Fruit fly (Drosophila melanogaster) whole organism, embryonic: ENCODE measurements around the gene mRpS26.

Source experiments
- B-H2 ChIP-seq: fragments of 200-800 bp; sonication (Bioruptor generic); optimal IDR thresholded peaks from 2 replicates; lab custom pipeline; 2018; ENCODE audit warnings: missing biosample characterization, mild to moderate bottlenecking, missing genetic modification characterization
- CG10267 ChIP-seq: fragments of 200-800 bp; sonication (Bioruptor generic); optimal IDR thresholded peaks from 2 replicates; lab custom pipeline; 2018; ENCODE audit warnings: missing biosample characterization, mild to moderate bottlenecking, missing genetic modification characterization, moderate library complexity
- CG10979 ChIP-seq: fragments of 200-800 bp; sonication (Bioruptor generic); optimal IDR thresholded peaks from 2 replicates; lab custom pipeline; 2018; ENCODE audit warnings: missing biosample characterization, mild to moderate bottlenecking, missing genetic modification characterization, moderate library complexity
- CG14667 ChIP-seq: fragments of 200-800 bp; sonication (Bioruptor generic); IDR thresholded peaks from 2 replicates; pipeline ENCODE4 v1.3.6; 2022; ENCODE audit warnings: missing biosample characterization, missing genetic modification characterization
- CG17568 ChIP-seq: fragments of 200-800 bp; sonication (Bioruptor generic); optimal IDR thresholded peaks from 2 replicates; lab custom pipeline; 2018; ENCODE audit warnings: missing biosample characterization, mild to moderate bottlenecking, missing genetic modification characterization, moderate library complexity
- CG17829 ChIP-seq: fragments of 200-800 bp; optimal IDR thresholded peaks from 2 replicates; lab custom pipeline; 2019; ENCODE audit warnings: missing biosample characterization, mild to moderate bottlenecking, missing genetic modification characterization, moderate library complexity
- CG2120 ChIP-seq: fragments of 200-800 bp; sonication (Bioruptor generic); optimal IDR thresholded peaks from 3 replicates; lab custom pipeline; 2016; ENCODE audit warnings: missing biosample characterization, missing genetic modification characterization
- CG3726 ChIP-seq: fragments of 200-800 bp; sonication (Bioruptor generic); IDR thresholded peaks from 3 replicates; pipeline ENCODE4, ENCODE4 v1.3.6; 2022; ENCODE audit warnings: missing biosample characterization, missing genetic modification characterization
- CG43689 ChIP-seq: fragments of 200-800 bp; sonication (Bioruptor generic); IDR thresholded peaks from 2 replicates; pipeline ENCODE4 v1.3.6; 2022; ENCODE audit warnings: missing biosample characterization, missing genetic modification characterization
- CG4404 ChIP-seq: fragments of 200-800 bp; sonication (Bioruptor generic); IDR thresholded peaks from 2 replicates; pipeline ENCODE4 v1.3.6; 2022; ENCODE audit warnings: missing biosample characterization, missing genetic modification characterization
- CG7357 ChIP-seq: fragments of 200-800 bp; sonication (Bioruptor generic); IDR thresholded peaks from 3 replicates; pipeline ENCODE4 v1.3.6; 2022; ENCODE audit warnings: missing biosample characterization, missing genetic modification characterization
- CG7372 ChIP-seq: fragments of 200-800 bp; sonication (Bioruptor generic); IDR thresholded peaks from 2 replicates; pipeline ENCODE4 v1.3.6; 2022; ENCODE audit warnings: missing biosample characterization, missing genetic modification characterization
- CG7745 ChIP-seq: fragments of 200-800 bp; sonication (Bioruptor generic); optimal IDR thresholded peaks from 2 replicates; lab custom pipeline; 2018; ENCODE audit warnings: missing biosample characterization, mild to moderate bottlenecking, missing genetic modification characterization, moderate library complexity
- CG8089 ChIP-seq: fragments of 200-800 bp; sonication (Bioruptor generic); optimal IDR thresholded peaks from 3 replicates; lab custom pipeline; 2016; ENCODE audit warnings: missing biosample characterization, missing genetic modification characterization
- CrebB ChIP-seq: fragments of 200-800 bp; sonication (Bioruptor generic); optimal IDR thresholded peaks from 3 replicates; lab custom pipeline; 2018; ENCODE audit warnings: missing biosample characterization, mild to moderate bottlenecking, missing genetic modification characterization
- E2f2 ChIP-seq: fragments of 200-800 bp; sonication (Bioruptor generic); IDR thresholded peaks from 2 replicates; pipeline ENCODE4 v1.3.6; 2022; ENCODE audit warnings: missing biosample characterization, missing genetic modification characterization
- Hand ChIP-seq: fragments of 200-800 bp; sonication (Bioruptor generic); optimal IDR thresholded peaks from 2 replicates; lab custom pipeline; 2017; ENCODE audit warnings: mild to moderate bottlenecking, missing biosample characterization, missing genetic modification reagents, missing genetic modification characterization
- Hr51 ChIP-seq, 2 experiments: fragments of 200-800 bp; sonication (Bioruptor generic); optimal IDR thresholded peaks; 2 replicates in 1 of 2; 3 replicates in 1 of 2; lab custom pipeline; 2016 to 2018; ENCODE audit warnings: missing biosample characterization in 2 of 2, missing genetic modification characterization in 2 of 2, mild to moderate bottlenecking in 1 of 2, moderate library complexity in 1 of 2
- NC2β ChIP-seq: fragments of 200-800 bp; sonication (Bioruptor generic); optimal IDR thresholded peaks from 2 replicates; lab custom pipeline; 2016; ENCODE audit warnings: missing biosample characterization, missing genetic modification characterization
- Oaz ChIP-seq: fragments of 200-800 bp; sonication (Bioruptor generic); IDR thresholded peaks from 2 replicates; pipeline ENCODE4 v1.3.6; 2022; ENCODE audit warnings: missing biosample characterization, missing genetic modification characterization
- Sin3A ChIP-seq: fragments of >200 bp; optimal IDR thresholded peaks from 2 replicates; lab custom pipeline; 2018
- Vsx1 ChIP-seq: fragments of 200-800 bp; sonication (Bioruptor generic); optimal IDR thresholded peaks from 2 replicates; lab custom pipeline; 2017; ENCODE audit warnings: missing biosample characterization, mild to moderate bottlenecking, missing genetic modification characterization, missing genetic modification reagents
- YL-1 ChIP-seq: fragments of 200-800 bp; sonication (Bioruptor generic); optimal IDR thresholded peaks from 3 replicates; lab custom pipeline; 2017; ENCODE audit warnings: missing biosample characterization, mild to moderate bottlenecking, missing genetic modification characterization
- amos ChIP-seq: fragments of 200-800 bp; sonication (Bioruptor generic); IDR thresholded peaks from 2 replicates; pipeline ENCODE4 v1.3.6; 2022; ENCODE audit warnings: missing biosample characterization, missing genetic modification characterization; ENCODE audit not compliant: partially characterized antibody
- bbx ChIP-seq: fragments of 200-800 bp; sonication (Bioruptor generic); IDR thresholded peaks from 2 replicates; pipeline ENCODE4 v1.3.6; 2022; ENCODE audit warnings: missing biosample characterization, missing genetic modification characterization; ENCODE audit not compliant: partially characterized antibody
- corto ChIP-seq: fragments of 200-800 bp; sonication (Bioruptor generic); optimal IDR thresholded peaks from 2 replicates; lab custom pipeline; 2016; ENCODE audit warnings: missing biosample characterization, mild to moderate bottlenecking, missing genetic modification characterization, moderate library complexity
- cwo ChIP-seq: fragments of 200-800 bp; sonication (Bioruptor generic); optimal IDR thresholded peaks from 3 replicates; lab custom pipeline; 2017; ENCODE audit warnings: missing biosample characterization, missing genetic modification characterization, mild to moderate bottlenecking, moderate library complexity, missing genetic modification reagents
- en ChIP-seq: fragments of 200-800 bp; sonication (Bioruptor generic); optimal IDR thresholded peaks from 2 replicates; lab custom pipeline; 2016; ENCODE audit warnings: missing biosample characterization, missing genetic modification characterization
- eyg ChIP-seq: fragments of 200-800 bp; sonication (Bioruptor generic); optimal IDR thresholded peaks from 3 replicates; lab custom pipeline; 2016; ENCODE audit warnings: missing biosample characterization, missing genetic modification characterization
- fd64A ChIP-seq: fragments of 200-800 bp; sonication (Bioruptor generic); optimal IDR thresholded peaks from 3 replicates; lab custom pipeline; 2018; ENCODE audit warnings: missing biosample characterization, mild to moderate bottlenecking, missing genetic modification characterization
- ftz-f1 ChIP-seq: fragments of 200-800 bp; sonication (Bioruptor generic); optimal IDR thresholded peaks from 2 replicates; lab custom pipeline; 2016; ENCODE audit warnings: missing biosample characterization, missing genetic modification characterization
- gce ChIP-seq: fragments of 200-800 bp; sonication (Bioruptor generic); IDR thresholded peaks from 3 replicates; pipeline ENCODE4 v1.3.6; 2022; ENCODE audit warnings: missing biosample characterization, missing genetic modification characterization
- gcm2 ChIP-seq: fragments of 200-800 bp; sonication (Bioruptor generic); optimal IDR thresholded peaks from 2 replicates; lab custom pipeline; 2016; ENCODE audit warnings: missing biosample characterization, missing genetic modification characterization
- grn ChIP-seq: fragments of 200-800 bp; sonication (Bioruptor generic); optimal IDR thresholded peaks from 3 replicates; lab custom pipeline; 2017; ENCODE audit warnings: missing biosample characterization, missing genetic modification characterization
- nerfin-2 ChIP-seq: fragments of 200-800 bp; sonication (Bioruptor generic); IDR thresholded peaks from 2 replicates; pipeline ENCODE4 v1.3.6; 2022; ENCODE audit warnings: missing biosample characterization, missing genetic modification characterization; ENCODE audit not compliant: partially characterized antibody
- otp ChIP-seq: fragments of 200-800 bp; sonication (Bioruptor generic); IDR thresholded peaks from 3 replicates; pipeline ENCODE4, ENCODE4 v1.3.6; 2022; ENCODE audit warnings: missing biosample characterization, missing genetic modification characterization
- pan ChIP-seq, 4 experiments: fragments of >200 bp in 3 of 4; fragments of 200-800 bp in 1 of 4; sonication (Bioruptor generic) in 1 of 4; optimal IDR thresholded peaks in 3 of 4; IDR thresholded peaks in 1 of 4; 2 replicates each; pipeline versions ENCODE4 v1.3.6 to Lab custom; 2017 to 2022; ENCODE audit warnings: missing biosample characterization in 2 of 4, missing genetic modification characterization in 2 of 4, mixed read lengths in 1 of 4
- pb ChIP-seq: fragments of 200-800 bp; sonication (Bioruptor generic); optimal IDR thresholded peaks from 3 replicates; lab custom pipeline; 2016; ENCODE audit warnings: missing biosample characterization, missing genetic modification characterization
- pnt ChIP-seq: fragments of 200-800 bp; sonication (Bioruptor generic); optimal IDR thresholded peaks from 3 replicates; lab custom pipeline; 2016; ENCODE audit warnings: missing biosample characterization, missing genetic modification characterization
- prd ChIP-seq, 3 experiments: fragments of >200 bp in 2 of 3; fragments of 200-800 bp in 1 of 3; sonication (Bioruptor generic) in 1 of 3; optimal IDR thresholded peaks in 2 of 3; IDR thresholded peaks in 1 of 3; 2 replicates in 2 of 3; 3 replicates in 1 of 3; pipeline versions ENCODE4 v1.3.6 to Lab custom; 2017 to 2022; ENCODE audit warnings: missing biosample characterization in 1 of 3, missing genetic modification characterization in 1 of 3
- pum ChIP-seq: fragments of 200-800 bp; sonication (Bioruptor generic); optimal IDR thresholded peaks from 2 replicates; lab custom pipeline; 2016; ENCODE audit warnings: missing biosample characterization, missing genetic modification characterization
- shn ChIP-seq: fragments of 200-800 bp; sonication (Bioruptor generic); optimal IDR thresholded peaks from 3 replicates; lab custom pipeline; 2016; ENCODE audit warnings: missing biosample characterization, missing genetic modification characterization
- slbo ChIP-seq: fragments of 200-800 bp; sonication (Bioruptor generic); IDR thresholded peaks from 2 replicates; pipeline ENCODE4 v1.3.6; 2022; ENCODE audit warnings: missing biosample characterization, missing genetic modification characterization
- tna ChIP-seq: fragments of 200-800 bp; sonication (Bioruptor generic); IDR thresholded peaks from 2 replicates; pipeline ENCODE4 v1.3.6; 2022; ENCODE audit warnings: missing biosample characterization, missing genetic modification characterization; ENCODE audit not compliant: partially characterized antibody
- ttk ChIP-seq: fragments of 200-800 bp; sonication (Bioruptor generic); IDR thresholded peaks from 2 replicates; pipeline ENCODE4 v2.1.2; 2022; ENCODE audit warnings: missing biosample characterization, missing genetic modification characterization
- yki ChIP-seq: fragments of >200 bp; optimal IDR thresholded peaks from 3 replicates; lab custom pipeline; 2018
- zfh1 ChIP-seq: fragments of 200-800 bp; sonication (Bioruptor generic); IDR thresholded peaks from 3 replicates; pipeline ENCODE4 v1.3.6; 2022; ENCODE audit warnings: missing biosample characterization, missing genetic modification characterization

mRpS26 gene

DNA sequence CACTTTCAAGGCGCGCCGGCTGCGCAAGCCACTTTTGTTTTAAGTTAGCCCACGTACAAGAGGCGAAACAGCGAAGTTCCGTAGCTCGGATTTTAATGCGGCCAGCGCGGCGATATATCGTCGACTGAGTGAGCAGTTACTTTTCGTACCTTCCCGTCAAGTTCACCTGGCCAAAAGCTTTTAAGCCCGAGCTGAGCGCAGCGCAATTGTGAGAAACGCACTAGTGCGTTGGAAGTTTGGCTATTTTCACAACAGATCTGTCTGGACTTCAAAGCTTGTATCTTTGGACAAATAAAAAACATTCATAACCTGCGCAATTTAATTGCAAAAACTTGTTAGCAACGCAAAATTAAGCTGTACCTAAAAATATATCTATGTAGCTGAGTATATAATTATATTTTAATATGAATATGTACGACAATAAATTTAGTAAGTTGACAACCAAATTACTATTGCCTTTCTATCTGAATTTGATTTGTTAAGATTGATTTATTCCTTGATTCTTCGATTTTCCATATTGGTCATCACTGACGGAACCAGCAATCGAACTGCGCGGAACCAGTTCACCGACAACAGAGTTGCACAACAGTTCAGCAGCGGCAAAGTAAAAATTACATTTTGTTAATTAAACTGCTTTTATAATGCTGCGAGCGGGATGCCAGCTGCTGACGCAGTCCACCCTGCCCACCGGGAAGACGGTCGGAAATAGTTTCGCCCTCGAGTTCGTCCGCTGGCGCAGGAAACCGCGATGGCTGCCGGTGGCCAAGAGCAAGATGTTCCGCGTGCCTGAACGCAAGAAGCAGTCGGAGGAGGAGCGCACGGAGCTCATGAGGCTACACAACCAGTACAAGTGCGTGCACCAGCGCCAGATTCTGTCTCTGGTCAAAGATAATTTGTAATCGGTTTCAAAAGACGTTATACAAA lies at the start of gene mRpS26, which contains the start of gene CG13698 (continued):
- TF ChIP-seq CG43689 (no peak), CG7357 (GFP tag; lab: Robert Waterston, UW) (no peak), amos (GFP tag; lab: Robert Waterston, UW) (no peak; the same call in 1 of the 2 replicates), en (GFP tag; lab: Kevin White, UChicago) (no peak), pan (optimal IDR thresholded peaks at IDR 0.05; lab: Kevin White, UChicago) (no peak), pan (GFP tag; optimal IDR thresholded peaks at IDR 0.05 in 1 of 2, IDR thresholded peaks at IDR 0.05 in 1 of 2) (peak in 1 of 2 experiments; percentile 69), pum (GFP tag; lab: Kevin White, UChicago) (peak; percentile 21), ftz-f1 (GFP tag; lab: Kevin White, UChicago) (peak; percentile 42), CG14667 (GFP tag; lab: Robert Waterston, UW) (no peak), CG10979 (tag; lab: Kevin White, UChicago) (peak; percentile 52), slbo (GFP tag; lab: Robert Waterston, UW) (peak; percentile 71), Oaz (GFP tag; lab: Robert Waterston, UW) (no peak), gcm2 (GFP tag; lab: Kevin White, UChicago) (no peak), pnt (no peak), CG17568 (GFP tag; lab: Kevin White, UChicago) (peak; percentile 23), otp (GFP tag; lab: Robert Waterston, UW) (peak; percentile 26; the same call in 1 of the 3 replicates), Hr51 (GFP tag; optimal IDR thresholded peaks at IDR 0.05; lab: Kevin White, UChicago) (peak; percentile 29 to 73), CG7372 (GFP tag; lab: Robert Waterston, UW) (peak; percentile 69), E2f2 (GFP tag; lab: Robert Waterston, UW) (peak; percentile 56; the same call in 1 of the 2 replicates), shn (GFP tag; lab: Kevin White, UChicago) (no peak), nerfin-2 (no peak; the same call in 1 of the 2 replicates), CG2120 (GFP tag; lab: Kevin White, UChicago) (peak; percentile 77), Hand (GFP tag; lab: Kevin White, UChicago) (peak; percentile 57), eyg (GFP tag; lab: Kevin White, UChicago) (no peak), cwo (GFP tag; lab: Kevin White, UChicago) (peak; percentile 53), gce (no peak), ttk (peak; percentile 32; the same call in 1 of the 2 replicates), CG3726 (GFP tag; lab: Robert Waterston, UW) (no peak; the same call in 2 of the 3 replicates), tna (GFP tag; lab: Robert Waterston, UW) (no peak; the same call in 1 of the 2 replicates), bbx (GFP tag; lab: Robert Waterston, UW) (peak; percentile 67), CG7745 (tag; lab: Kevin White, UChicago) (no peak), CG10267 (peak; percentile 65), CG4404 (GFP tag; lab: Robert Waterston, UW) (peak; percentile 39; the same call in 1 of the 2 replicates), NC2β (no peak), Sin3A (lab: Kevin White, UChicago) (peak; percentile 54), B-H2 (peak; percentile 68), YL-1 (GFP tag; lab: Kevin White, UChicago) (peak; percentile 70), CrebB (no peak), grn (no peak), fd64A (GFP tag; lab: Kevin White, UChicago) (no peak), pb (GFP tag; lab: Kevin White, UChicago) (no peak), CG17829 (peak; percentile 71), prd (optimal IDR thresholded peaks at IDR 0.05; lab: Kevin White, UChicago) (no peak), prd (GFP tag; IDR thresholded peaks at IDR 0.05; lab: Robert Waterston, UW) (peak; percentile 75), Vsx1 (no peak), yki (lab: Kevin White, UChicago) (no peak), corto (GFP tag; lab: Kevin White, UChicago) (no peak), zfh1 (GFP tag; lab: Robert Waterston, UW) (no peak; the same call in 2 of the 3 replicates), CG8089 (GFP tag; lab: Kevin White, UChicago) (no peak)
